Worm (Caenorhabditis elegans): ENCODE results near the gene T05B4.9.

DNA sequence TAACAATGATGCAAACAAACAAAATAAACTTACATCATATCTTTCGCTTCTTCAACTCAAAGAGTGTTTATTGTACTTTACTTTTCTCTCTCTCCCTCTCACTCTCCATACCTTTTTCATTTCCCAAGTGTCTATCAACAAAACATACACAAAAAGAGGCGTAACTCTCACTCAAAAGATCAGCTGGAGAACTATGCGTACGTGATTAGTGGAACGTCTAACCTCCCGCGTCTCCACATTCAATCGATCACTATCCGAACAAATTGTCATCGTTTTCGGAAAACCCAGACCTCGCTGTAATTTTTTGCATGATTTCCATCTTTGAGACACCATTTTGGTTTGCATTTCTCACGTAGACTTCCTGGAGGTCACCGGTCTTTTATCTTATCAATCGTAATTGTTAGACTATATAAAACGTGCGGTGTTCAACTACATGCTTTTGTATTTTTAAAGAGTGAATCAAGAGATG is 13.3 kb upstream of the T05B4.9 start, which contains the start of gene nhr-57:
- no peak for TF ChIP-seq W03F9.2 (tag; optimal IDR thresholded peaks at IDR 0.05)
- TF ChIP-seq him-1 (tag; optimal IDR thresholded peaks at IDR 0.05): no peak
